Worm (Caenorhabditis elegans) whole organism, L2 larva: ENCODE measurements around the gene imb-2.

Experiments
- C34F6.9 ChIP-seq: fragments of 150-350 bp; optimal IDR thresholded peaks from 2 replicates; lab custom pipeline; 2014; ENCODE audit warnings: missing biosample characterization, missing genetic modification characterization
- aly-2 ChIP-seq: fragments of 150-350 bp; optimal IDR thresholded peaks from 2 replicates; lab custom pipeline; 2014; ENCODE audit warnings: missing biosample characterization, missing genetic modification characterization
- dmd-4 ChIP-seq: sonication (generic microtip); optimal IDR thresholded peaks from 2 replicates; lab custom pipeline; 2017; ENCODE audit warnings: missing biosample characterization, missing genetic modification characterization
- elt-3 ChIP-seq: sonication (generic microtip); optimal IDR thresholded peaks from 2 replicates; lab custom pipeline; 2017; ENCODE audit warnings: missing biosample characterization, missing genetic modification characterization
- lin-13 ChIP-seq: fragments of 150-350 bp; optimal IDR thresholded peaks from 2 replicates; lab custom pipeline; 2014; ENCODE audit warnings: missing biosample characterization, missing genetic modification reagents, missing genetic modification characterization
- lsy-2 ChIP-seq, 2 experiments: fragments of 150-350 bp in 1 of 2; sonication (generic microtip) in 1 of 2; optimal IDR thresholded peaks; 2 replicates each; lab custom pipeline; 2014 to 2017; ENCODE audit warnings: missing biosample characterization in 2 of 2, missing genetic modification characterization in 2 of 2
- mab-5 ChIP-seq: fragments of 150-350 bp; optimal IDR thresholded peaks from 2 replicates; lab custom pipeline; 2014; ENCODE audit warnings: missing biosample characterization, missing genetic modification characterization
- nhr-11 ChIP-seq: fragments of 150-350 bp; optimal IDR thresholded peaks from 2 replicates; lab custom pipeline; 2014; ENCODE audit warnings: missing biosample characterization, missing genetic modification characterization
- nhr-129 ChIP-seq: fragments of 150-350 bp; optimal IDR thresholded peaks from 2 replicates; lab custom pipeline; 2014; ENCODE audit warnings: missing biosample characterization, missing genetic modification characterization
- nhr-237 ChIP-seq: fragments of 150-350 bp; optimal IDR thresholded peaks from 2 replicates; lab custom pipeline; 2014; ENCODE audit warnings: missing biosample characterization, missing genetic modification characterization
- sem-4 ChIP-seq: fragments of 150-350 bp; optimal IDR thresholded peaks from 2 replicates; lab custom pipeline; 2014; ENCODE audit warnings: missing biosample characterization, missing genetic modification reagents, missing genetic modification characterization
- snpc-4 ChIP-seq: fragments of 150-350 bp; optimal IDR thresholded peaks from 2 replicates; lab custom pipeline; 2014; ENCODE audit warnings: missing biosample characterization, missing genetic modification characterization
- unc-62 ChIP-seq: fragments of 150-350 bp; optimal IDR thresholded peaks from 2 replicates; lab custom pipeline; 2014; ENCODE audit warnings: missing biosample characterization, missing genetic modification reagents, missing genetic modification characterization
- zag-1 ChIP-seq: fragments of 150-350 bp; optimal IDR thresholded peaks from 2 replicates; lab custom pipeline; 2014; ENCODE audit warnings: missing biosample characterization, missing genetic modification characterization

DNA sequence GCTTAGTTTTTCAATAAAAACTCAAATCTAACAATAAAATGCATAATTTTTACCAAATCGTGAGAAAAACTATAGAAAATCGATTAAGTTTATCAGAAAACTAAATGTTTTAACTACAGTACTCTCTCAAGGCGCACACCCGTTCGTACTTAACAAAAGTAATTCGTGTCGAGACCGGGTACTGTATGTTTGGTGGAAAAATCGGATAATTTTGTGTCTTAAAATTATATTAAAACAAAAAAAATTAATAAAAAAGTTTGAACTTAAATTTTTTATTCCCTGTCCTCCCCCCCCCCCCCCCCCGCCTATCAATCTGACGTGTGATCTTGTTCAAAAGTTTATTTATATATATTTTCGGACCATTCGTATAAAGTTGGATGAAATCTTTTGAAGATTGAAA is 42.8 kb downstream of the imb-2 start, which contains the start of gene F26H11.4:
- TF ChIP-seq C34F6.9 (tag; lab: Kevin White, UChicago) (no peak), dmd-4 (tag; lab: Kevin White, UChicago) (no peak), lsy-2 (tag; optimal IDR thresholded peaks at IDR 0.05; lab: Kevin White, UChicago) (no peak), nhr-11 (no peak), unc-62 (no peak), nhr-237 (tag; lab: Kevin White, UChicago) (no peak), zag-1 (no peak), nhr-129 (no peak), mab-5 (tag; lab: Kevin White, UChicago) (no peak), lin-13 (GFP tag; lab: Kevin White, UChicago) (no peak), sem-4 (no peak), aly-2 (tag; lab: Kevin White, UChicago) (no peak), elt-3 (tag; lab: Kevin White, UChicago) (no peak), snpc-4 (no peak)
